Fruit fly (Drosophila melanogaster) whole organism, embryonic: ENCODE data around the gene Hip1.

Experiments
- Asciz ChIP-seq: fragments of 200-800 bp; sonication (Bioruptor generic); optimal IDR thresholded peaks from 2 replicates; lab custom pipeline; 2017; ENCODE audit warnings: missing biosample characterization, mild to moderate bottlenecking, missing genetic modification characterization, missing genetic modification reagents
- B-H1 ChIP-seq: fragments of 200-800 bp; sonication (Bioruptor generic); IDR thresholded peaks from 3 replicates; pipeline ENCODE4 v1.3.6; 2022; ENCODE audit warnings: missing biosample characterization, missing genetic modification characterization
- BtbVII ChIP-seq: fragments of 200-800 bp; sonication (Bioruptor generic); optimal IDR thresholded peaks from 3 replicates; lab custom pipeline; 2017; ENCODE audit warnings: missing biosample characterization, mild to moderate bottlenecking, missing genetic modification characterization
- CG11398 ChIP-seq: fragments of 200-800 bp; sonication (Bioruptor generic); optimal IDR thresholded peaks from 2 replicates; lab custom pipeline; 2016; ENCODE audit warnings: missing biosample characterization, missing genetic modification characterization
- CG12299 ChIP-seq: fragments of 200-800 bp; sonication (Bioruptor generic); optimal IDR thresholded peaks from 2 replicates; lab custom pipeline; 2018; ENCODE audit warnings: missing biosample characterization, mild to moderate bottlenecking, missing genetic modification characterization
- CG13424 ChIP-seq: fragments of 200-800 bp; sonication (Bioruptor generic); optimal IDR thresholded peaks from 2 replicates; lab custom pipeline; 2019; ENCODE audit warnings: missing biosample characterization, mild to moderate bottlenecking, missing genetic modification characterization, moderate library complexity
- CG13894 ChIP-seq: fragments of 200-800 bp; sonication (Bioruptor generic); optimal IDR thresholded peaks from 3 replicates; lab custom pipeline; 2018; ENCODE audit warnings: missing biosample characterization, mild to moderate bottlenecking, missing genetic modification characterization, moderate library complexity
- CG14014 ChIP-seq: fragments of 200-800 bp; sonication (Bioruptor generic); IDR thresholded peaks from 2 replicates; pipeline ENCODE4 v1.3.6; 2022; ENCODE audit warnings: missing biosample characterization, missing genetic modification characterization
- CG15269 ChIP-seq: fragments of 200-800 bp; sonication (Bioruptor generic); optimal IDR thresholded peaks from 2 replicates; lab custom pipeline; 2018; ENCODE audit warnings: missing biosample characterization, mild to moderate bottlenecking, missing genetic modification characterization, moderate library complexity
- CG17186 ChIP-seq: fragments of 200-800 bp; sonication (Bioruptor generic); optimal IDR thresholded peaks from 3 replicates; lab custom pipeline; 2017; ENCODE audit warnings: missing biosample characterization, missing genetic modification reagents, missing genetic modification characterization
- CG18764 ChIP-seq: fragments of 200-800 bp; sonication (Bioruptor generic); optimal IDR thresholded peaks from 3 replicates; lab custom pipeline; 2016; ENCODE audit warnings: missing biosample characterization, missing genetic modification characterization
- CG2889 ChIP-seq: fragments of 200-800 bp; sonication (Bioruptor generic); IDR thresholded peaks from 3 replicates; pipeline ENCODE4 v1.3.6; 2022; ENCODE audit warnings: missing biosample characterization, missing genetic modification characterization
- CG3847 ChIP-seq: fragments of 200-800 bp; sonication (Bioruptor generic); IDR thresholded peaks from 2 replicates; pipeline ENCODE4 v1.3.6; 2022; ENCODE audit warnings: missing biosample characterization, missing genetic modification characterization
- CG3995 ChIP-seq: fragments of 200-800 bp; sonication (Bioruptor generic); optimal IDR thresholded peaks from 3 replicates; lab custom pipeline; 2016; ENCODE audit warnings: missing biosample characterization, missing genetic modification characterization
- CG42726 ChIP-seq: fragments of 200-800 bp; sonication (Bioruptor generic); IDR thresholded peaks from 2 replicates; pipeline ENCODE4 v1.3.6; 2022; ENCODE audit warnings: missing biosample characterization, missing genetic modification characterization; ENCODE audit not compliant: partially characterized antibody
- CG4424 ChIP-seq: fragments of 200-800 bp; sonication (Bioruptor generic); optimal IDR thresholded peaks from 3 replicates; lab custom pipeline; 2016; ENCODE audit warnings: missing biosample characterization, missing genetic modification characterization
- CG6654 ChIP-seq: fragments of 200-800 bp; sonication (Bioruptor generic); optimal IDR thresholded peaks from 2 replicates; lab custom pipeline; 2017; ENCODE audit warnings: missing biosample characterization, mild to moderate bottlenecking, missing genetic modification characterization
- CG6683 ChIP-seq: fragments of 200-800 bp; sonication (Bioruptor generic); optimal IDR thresholded peaks from 2 replicates; lab custom pipeline; 2017; ENCODE audit warnings: missing biosample characterization, mild to moderate bottlenecking, missing genetic modification characterization, missing genetic modification reagents
- CG7745 ChIP-seq: fragments of 200-800 bp; sonication (Bioruptor generic); optimal IDR thresholded peaks from 2 replicates; lab custom pipeline; 2018; ENCODE audit warnings: missing biosample characterization, mild to moderate bottlenecking, missing genetic modification characterization, moderate library complexity
- CG8944 ChIP-seq: fragments of 200-800 bp; sonication (Bioruptor generic); optimal IDR thresholded peaks from 3 replicates; lab custom pipeline; 2016; ENCODE audit warnings: missing biosample characterization, missing genetic modification characterization
- Chrac-16 ChIP-seq: fragments of 200-800 bp; sonication (Bioruptor generic); optimal IDR thresholded peaks from 3 replicates; lab custom pipeline; 2016; ENCODE audit warnings: missing biosample characterization, missing genetic modification characterization
- D ChIP-seq, 2 experiments: fragments of 200-800 bp in 1 of 2; fragments of >200 bp in 1 of 2; sonication (Bioruptor generic) in 1 of 2; optimal IDR thresholded peaks; 2 replicates in 1 of 2; 3 replicates in 1 of 2; lab custom pipeline; 2017; ENCODE audit warnings: mild to moderate bottlenecking in 1 of 2, missing biosample characterization in 1 of 2, missing genetic modification characterization in 1 of 2, missing genetic modification reagents in 1 of 2
- Doc2 ChIP-seq: fragments of 200-800 bp; sonication (Bioruptor generic); IDR thresholded peaks from 2 replicates; pipeline ENCODE4 v1.3.6; 2022; ENCODE audit warnings: missing biosample characterization, missing genetic modification characterization
- HmgZ ChIP-seq: fragments of 200-800 bp; sonication (Bioruptor generic); optimal IDR thresholded peaks from 2 replicates; lab custom pipeline; 2018; ENCODE audit warnings: missing biosample characterization, mild to moderate bottlenecking, missing genetic modification characterization
- Lhr ChIP-seq: fragments of 200-800 bp; sonication (Bioruptor generic); optimal IDR thresholded peaks from 3 replicates; lab custom pipeline; 2017; ENCODE audit warnings: mild to moderate bottlenecking, missing biosample characterization, missing genetic modification reagents, missing genetic modification characterization
- MBD-R2 ChIP-seq: fragments of 200-800 bp; sonication (Bioruptor generic); IDR thresholded peaks from 2 replicates; pipeline ENCODE4 v1.3.6; 2022; ENCODE audit warnings: missing biosample characterization, missing genetic modification characterization
- MESR4 ChIP-seq: fragments of 200-800 bp; sonication (Bioruptor generic); optimal IDR thresholded peaks from 2 replicates; lab custom pipeline; 2018; ENCODE audit warnings: missing biosample characterization, mild to moderate bottlenecking, missing genetic modification characterization, moderate library complexity
- Mrtf ChIP-seq: fragments of 200-800 bp; sonication (Bioruptor generic); IDR thresholded peaks from 3 replicates; pipeline ENCODE4 v1.3.6; 2022; ENCODE audit warnings: missing biosample characterization, missing genetic modification characterization
- NC2β ChIP-seq: fragments of 200-800 bp; sonication (Bioruptor generic); optimal IDR thresholded peaks from 2 replicates; lab custom pipeline; 2016; ENCODE audit warnings: missing biosample characterization, missing genetic modification characterization
- NK7.1 ChIP-seq: fragments of 200-800 bp; sonication (Bioruptor generic); optimal IDR thresholded peaks from 3 replicates; lab custom pipeline; 2016; ENCODE audit warnings: missing biosample characterization, missing genetic modification characterization
- NfI ChIP-seq: fragments of 200-800 bp; sonication (Bioruptor generic); optimal IDR thresholded peaks from 3 replicates; lab custom pipeline; 2018; ENCODE audit warnings: missing biosample characterization, mild to moderate bottlenecking, missing genetic modification characterization, moderate library complexity
- Scr ChIP-seq: fragments of 200-800 bp; sonication (Bioruptor generic); IDR thresholded peaks from 2 replicates; pipeline ENCODE4 v1.3.6; 2022; ENCODE audit warnings: missing biosample characterization, missing genetic modification characterization; ENCODE audit not compliant: partially characterized antibody
- Usf ChIP-seq: fragments of 200-800 bp; sonication (Bioruptor generic); optimal IDR thresholded peaks from 2 replicates; lab custom pipeline; 2017; ENCODE audit warnings: missing genotype, missing biosample characterization, missing genetic modification characterization
- YL-1 ChIP-seq: fragments of 200-800 bp; sonication (Bioruptor generic); optimal IDR thresholded peaks from 3 replicates; lab custom pipeline; 2017; ENCODE audit warnings: missing biosample characterization, mild to moderate bottlenecking, missing genetic modification characterization
- bbx ChIP-seq: fragments of 200-800 bp; sonication (Bioruptor generic); IDR thresholded peaks from 2 replicates; pipeline ENCODE4 v1.3.6; 2022; ENCODE audit warnings: missing biosample characterization, missing genetic modification characterization; ENCODE audit not compliant: partially characterized antibody
- bigmax ChIP-seq: fragments of 200-800 bp; sonication (Bioruptor generic); optimal IDR thresholded peaks from 2 replicates; lab custom pipeline; 2018; ENCODE audit warnings: missing biosample characterization, mild to moderate bottlenecking, missing genetic modification characterization
- dan ChIP-seq: fragments of 200-800 bp; sonication (Bioruptor generic); IDR thresholded peaks from 2 replicates; pipeline ENCODE4 v1.3.6; 2022; ENCODE audit warnings: missing biosample characterization, missing genetic modification characterization
- dati ChIP-seq: fragments of 200-800 bp; sonication (Bioruptor generic); IDR thresholded peaks from 2 replicates; pipeline ENCODE4 v1.3.6; 2022; ENCODE audit warnings: missing biosample characterization, missing genetic modification characterization
- dysf ChIP-seq: fragments of 200-800 bp; sonication (Bioruptor generic); IDR thresholded peaks from 3 replicates; pipeline ENCODE4 v1.3.6; 2022; ENCODE audit warnings: missing biosample characterization, missing genetic modification characterization
- gcm2 ChIP-seq: fragments of 200-800 bp; sonication (Bioruptor generic); optimal IDR thresholded peaks from 2 replicates; lab custom pipeline; 2016; ENCODE audit warnings: missing biosample characterization, missing genetic modification characterization
- hb ChIP-seq: fragments of 200-800 bp; sonication (Bioruptor generic); IDR thresholded peaks from 3 replicates; pipeline ENCODE4 v1.3.6; 2022; ENCODE audit warnings: missing biosample characterization, missing genetic modification characterization; ENCODE audit not compliant: partially characterized antibody
- hbn ChIP-seq: fragments of 200-800 bp; sonication (Bioruptor generic); IDR thresholded peaks from 2 replicates; pipeline ENCODE4 v1.3.6; 2022; ENCODE audit warnings: missing biosample characterization, missing genetic modification characterization; ENCODE audit not compliant: partially characterized antibody
- knrl ChIP-seq: fragments of 200-800 bp; sonication (Bioruptor generic); IDR thresholded peaks from 3 replicates; pipeline ENCODE4 v1.3.6; 2022; ENCODE audit warnings: missing biosample characterization, missing genetic modification characterization; ENCODE audit not compliant: partially characterized antibody
- nerfin-2 ChIP-seq: fragments of 200-800 bp; sonication (Bioruptor generic); IDR thresholded peaks from 2 replicates; pipeline ENCODE4 v1.3.6; 2022; ENCODE audit warnings: missing biosample characterization, missing genetic modification characterization; ENCODE audit not compliant: partially characterized antibody
- sima ChIP-seq: fragments of 200-800 bp; sonication (Bioruptor generic); optimal IDR thresholded peaks from 2 replicates; lab custom pipeline; 2016; ENCODE audit warnings: missing biosample characterization, missing genetic modification characterization
- stc ChIP-seq: fragments of 200-800 bp; sonication (Bioruptor generic); IDR thresholded peaks from 2 replicates; pipeline ENCODE4 v1.3.6; 2022; ENCODE audit warnings: missing biosample characterization, missing genetic modification characterization
- vvl ChIP-seq: fragments of 200-800 bp; sonication (Bioruptor generic); IDR thresholded peaks from 2 replicates; pipeline ENCODE4 v1.3.6; 2022; ENCODE audit warnings: missing biosample characterization, missing genetic modification characterization
- zen2 ChIP-seq: fragments of 200-800 bp; sonication (Bioruptor generic); IDR thresholded peaks from 3 replicates; pipeline ENCODE4 v1.3.6; 2022; ENCODE audit warnings: missing biosample characterization, missing genetic modification characterization; ENCODE audit not compliant: partially characterized antibody
- zfh2 ChIP-seq: fragments of 200-800 bp; sonication (Bioruptor generic); optimal IDR thresholded peaks from 2 replicates; lab custom pipeline; 2016; ENCODE audit warnings: missing biosample characterization, missing genetic modification characterization

Hip1 gene

DNA sequence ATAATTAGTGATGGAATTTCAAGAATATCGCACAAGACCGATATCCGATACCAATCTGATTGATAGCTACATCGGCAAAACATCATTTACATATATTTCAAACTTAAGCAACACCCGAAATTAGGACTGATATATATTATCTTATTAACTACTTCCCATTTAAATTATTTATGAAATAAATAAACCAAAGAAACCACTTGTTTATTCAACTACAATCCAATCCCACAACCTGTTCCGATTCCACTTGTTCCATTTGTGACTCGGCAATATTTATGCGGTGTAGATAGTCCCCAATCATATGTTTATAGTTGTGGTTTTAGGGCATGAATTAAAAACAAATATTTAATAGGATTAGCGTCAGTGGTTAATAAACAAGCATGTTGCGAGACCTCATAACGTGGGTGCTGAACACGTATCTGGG lies 18.6 kb downstream of the Hip1 start, which contains the start of the genes CG10973 and Vps13D (continued):
- TF ChIP-seq Scr (GFP tag; lab: Robert Waterston, UW) = peak; percentile 92
- peak; percentile 3 for TF ChIP-seq zfh2 (GFP tag; lab: Kevin White, UChicago)
- TF ChIP-seq CG3847 (GFP tag; lab: Robert Waterston, UW) = no peak; the same call in 1 of the 2 replicates
- peak; percentile 59 for TF ChIP-seq Lhr (GFP tag; lab: Kevin White, UChicago)
- TF ChIP-seq Chrac-16 = peak; percentile 11
- TF ChIP-seq sima (GFP tag; lab: Kevin White, UChicago) = peak; percentile 55
- TF ChIP-seq CG14014 = peak; percentile 35; the same call in 1 of the 2 replicates
- TF ChIP-seq Asciz (GFP tag; lab: Kevin White, UChicago) = peak; percentile 90
- peak; percentile 73 for TF ChIP-seq MBD-R2
- TF ChIP-seq YL-1 (GFP tag; lab: Kevin White, UChicago) = peak; percentile 91
- no peak for TF ChIP-seq dati (GFP tag; lab: Robert Waterston, UW)
- TF ChIP-seq CG2889 (GFP tag; lab: Robert Waterston, UW) = no peak
- peak; percentile 11 for TF ChIP-seq CG6654 (GFP tag; lab: Kevin White, UChicago)
- TF ChIP-seq NfI = no peak
- peak; percentile 100 for TF ChIP-seq CG18764 (GFP tag; lab: Kevin White, UChicago)
- peak; percentile 52 for TF ChIP-seq CG4424 (GFP tag; lab: Kevin White, UChicago)
- no peak for TF ChIP-seq CG15269 (tag; lab: Kevin White, UChicago)
- TF ChIP-seq stc (GFP tag; lab: Robert Waterston, UW) = peak; percentile 42; the same call in 1 of the 2 replicates
- TF ChIP-seq bbx (GFP tag; lab: Robert Waterston, UW) = peak; percentile 86
- peak; percentile 64 for TF ChIP-seq bigmax
- TF ChIP-seq CG42726 (GFP tag; lab: Robert Waterston, UW) = peak; percentile 67; the same call in 1 of the 2 replicates
- TF ChIP-seq CG7745 (tag; lab: Kevin White, UChicago) = no peak
- TF ChIP-seq NK7.1 (GFP tag; lab: Kevin White, UChicago) = peak; percentile 16
- TF ChIP-seq CG12299 (tag; lab: Kevin White, UChicago) = peak; percentile 73
- no peak for TF ChIP-seq CG8944 (GFP tag; lab: Kevin White, UChicago)
- peak; percentile 71 for TF ChIP-seq HmgZ (tag; lab: Kevin White, UChicago)
- no peak for TF ChIP-seq Mrtf (GFP tag; lab: Robert Waterston, UW)
- TF ChIP-seq Doc2 (GFP tag; lab: Robert Waterston, UW) = no peak
- TF ChIP-seq zen2 (GFP tag; lab: Robert Waterston, UW) = peak; percentile 71; the same call in 2 of the 3 replicates
- TF ChIP-seq MESR4 = peak; percentile 42
- TF ChIP-seq hbn = peak; percentile 78; the same call in 1 of the 2 replicates
- TF ChIP-seq D (optimal IDR thresholded peaks at IDR 0.05; lab: Kevin White, UChicago) = no peak
- peak; percentile 39 for TF ChIP-seq D (GFP tag; optimal IDR thresholded peaks at IDR 0.05; lab: Kevin White, UChicago)
- peak; percentile 80 for TF ChIP-seq CG13424
- TF ChIP-seq dan (GFP tag; lab: Robert Waterston, UW) = no peak
- no peak; the same call in none of the 2 replicates for TF ChIP-seq vvl (GFP tag; lab: Robert Waterston, UW)
- TF ChIP-seq knrl (GFP tag; lab: Robert Waterston, UW) = peak; percentile 93
- peak; percentile 38 for TF ChIP-seq CG11398 (GFP tag; lab: Kevin White, UChicago)
- peak; percentile 9 for TF ChIP-seq gcm2 (GFP tag; lab: Kevin White, UChicago)
- no peak; the same call in 2 of the 3 replicates for TF ChIP-seq B-H1 (GFP tag; lab: Robert Waterston, UW)
- no peak for TF ChIP-seq CG6683 (GFP tag; lab: Kevin White, UChicago)
- TF ChIP-seq Usf (GFP tag; lab: Kevin White, UChicago) = no peak
- TF ChIP-seq nerfin-2 (GFP tag; lab: Robert Waterston, UW) = peak; percentile 67
- TF ChIP-seq CG13894 (tag; lab: Kevin White, UChicago) = no peak
- TF ChIP-seq NC2β (GFP tag; lab: Kevin White, UChicago) = peak; percentile 18
- TF ChIP-seq hb (GFP tag; lab: Robert Waterston, UW) = peak; percentile 79
- TF ChIP-seq CG3995 (GFP tag; lab: Kevin White, UChicago) = peak; percentile 71
- TF ChIP-seq dysf (GFP tag; lab: Robert Waterston, UW) = peak; percentile 25; the same call in 1 of the 3 replicates
- peak; percentile 58 for TF ChIP-seq BtbVII (GFP tag; lab: Kevin White, UChicago)
- TF ChIP-seq CG17186 = peak; percentile 61
